Worm (Caenorhabditis elegans) whole organism, L4 larva: ENCODE results near the gene H10D18.5.

Experiments used
- daf-19 ChIP-seq: fragments of 200-800 bp; sonication (Bioruptor generic); conservative IDR thresholded peaks from 2 replicates; pipeline ENCODE4 v1.3.6; 2022; ENCODE audit warnings: missing genetic modification characterization, missing compliant biosample characterization
- lin-1 ChIP-seq: fragments of 200-800 bp; sonication (Bioruptor generic); IDR thresholded peaks from 2 replicates; pipeline ENCODE4 v1.3.6; 2022; ENCODE audit warnings: missing genetic modification reagents, missing genetic modification characterization, missing compliant biosample characterization
- unc-130 ChIP-seq: sonication (generic microtip); optimal IDR thresholded peaks from 2 replicates; lab custom pipeline; 2016; ENCODE audit warnings: missing genetic modification reagents, missing genetic modification characterization, missing compliant biosample characterization

ce11 chrV:3820875-3821274, 10.6 kb downstream of the H10D18.5 start:
- no peak for TF ChIP-seq unc-130
- no peak for TF ChIP-seq lin-1 (GFP tag; lab: Robert Waterston, UW)
- no peak for TF ChIP-seq daf-19 (GFP tag; lab: Robert Waterston, UW)
